Fruit fly (Drosophila melanogaster) ovary, adult (tissue): ENCODE data around the gene Fuca.
A peak's percentile ranks its signal among the peaks of the same experiment; 100 is the strongest.

Experiments used
- CG17801 ChIP-seq: fragments of 200-800 bp; optimal IDR thresholded peaks from 2 replicates; lab custom pipeline; 2019; ENCODE audit warnings: missing biosample characterization, mild to moderate bottlenecking, missing genetic modification characterization, moderate library complexity; ENCODE audit not compliant: partially characterized antibody

Fuca gene

DNA sequence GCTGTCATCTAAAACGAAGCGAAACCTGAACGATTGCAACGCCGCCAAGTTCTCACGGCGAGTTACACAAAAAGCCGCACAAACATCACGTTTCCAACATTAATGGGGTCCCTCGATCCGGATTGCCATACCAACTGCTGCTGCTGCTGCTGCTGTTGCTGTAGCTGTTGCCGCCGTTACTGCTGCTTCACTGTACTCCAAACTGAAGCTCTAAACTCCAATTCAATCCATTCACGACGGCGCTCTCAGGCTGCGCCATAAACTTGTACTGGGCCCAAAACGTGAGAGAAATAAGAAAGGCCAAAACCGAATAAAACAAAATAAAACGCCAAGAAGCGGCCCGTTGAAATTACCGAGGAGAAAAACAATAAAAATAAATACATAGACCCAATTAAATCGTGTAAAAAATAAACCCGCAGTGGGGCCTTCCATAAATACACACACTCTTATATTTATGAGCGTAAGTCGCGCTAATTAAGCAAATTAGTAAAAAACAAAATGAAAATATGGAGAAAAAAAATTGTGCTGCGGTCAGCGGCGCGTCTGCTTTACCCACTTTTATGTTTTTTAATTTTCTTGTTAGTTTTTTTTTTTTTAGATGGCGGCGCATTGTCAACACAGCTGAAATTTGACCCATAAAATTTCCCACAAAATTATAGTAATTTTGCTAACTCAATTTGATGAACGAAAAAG is 24.9 kb upstream of the Fuca start:
- peak; percentile 84 for TF ChIP-seq CG17801 (GFP tag; lab: Kevin White, UChicago)

DNA sequence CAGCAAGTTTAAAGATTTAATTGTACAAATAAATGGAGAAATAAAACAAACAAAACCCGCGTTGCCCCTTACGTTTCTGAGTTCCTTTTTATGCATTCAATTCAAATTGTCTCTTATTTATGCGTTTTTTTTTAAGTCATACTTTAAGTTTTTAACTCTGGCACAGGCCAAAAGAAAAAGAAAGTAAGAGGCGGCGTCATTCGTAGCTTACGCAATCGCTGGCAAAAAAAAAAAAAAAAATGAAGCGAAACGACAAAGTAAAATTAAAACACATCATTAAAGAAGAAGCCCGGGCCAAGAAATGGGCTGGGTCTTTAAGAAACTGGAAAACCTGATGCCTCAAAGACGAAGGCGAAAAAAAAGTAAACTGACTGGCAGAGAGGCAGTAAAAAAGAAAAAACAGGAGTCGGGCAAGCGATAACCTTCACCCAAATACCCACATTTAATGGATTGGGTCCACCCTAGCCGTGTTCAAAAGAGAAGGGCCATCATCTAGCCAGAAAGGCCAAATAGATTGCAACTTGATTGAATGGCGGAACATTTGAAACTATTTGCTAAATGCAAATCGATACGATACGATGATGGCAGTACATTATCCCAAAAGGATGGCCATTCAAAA is 21.3 kb upstream of the Fuca start:
- no peak for TF ChIP-seq CG17801 (GFP tag; lab: Kevin White, UChicago)

DNA sequence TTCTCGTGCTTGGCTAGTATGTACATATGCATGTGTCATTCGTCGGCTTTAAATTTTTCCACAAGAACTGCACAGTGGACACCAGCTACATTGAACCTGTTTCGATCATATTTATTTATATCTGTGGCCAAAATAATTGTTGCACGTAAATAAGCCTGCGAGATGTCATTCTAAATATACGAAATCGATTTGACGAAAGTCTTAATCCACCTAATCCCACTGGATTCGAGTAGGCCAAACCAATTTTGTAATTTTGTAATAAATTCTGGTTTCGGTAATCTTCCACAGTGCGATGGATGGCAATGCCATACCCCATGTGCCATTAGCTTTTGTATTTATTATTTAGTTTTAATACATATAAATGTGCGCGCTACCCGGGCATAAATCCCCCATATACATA is 20.4 kb upstream of the Fuca start:
- no peak for TF ChIP-seq CG17801 (GFP tag; lab: Kevin White, UChicago)

DNA sequence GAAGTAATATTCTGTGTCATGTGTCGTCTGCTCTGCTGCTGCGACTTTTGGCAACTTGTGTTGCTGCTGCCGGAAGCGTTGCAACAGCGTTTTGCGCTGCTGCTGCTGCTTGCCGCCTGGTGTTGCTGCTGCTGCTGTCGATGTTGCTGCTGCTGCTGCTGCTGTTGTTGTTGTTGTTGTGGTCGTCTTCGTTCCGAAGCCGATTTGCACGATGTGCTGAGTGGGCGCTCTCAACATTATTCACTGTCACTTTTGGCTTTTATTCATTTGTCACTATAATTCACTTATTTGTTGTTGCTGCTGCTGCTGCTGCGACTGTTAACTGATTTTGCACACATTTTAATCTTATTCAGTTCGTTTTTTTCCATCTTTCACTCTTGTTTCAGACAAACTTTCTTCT is 19.9 kb upstream of the Fuca start:
- no peak for TF ChIP-seq CG17801 (GFP tag; lab: Kevin White, UChicago)

DNA sequence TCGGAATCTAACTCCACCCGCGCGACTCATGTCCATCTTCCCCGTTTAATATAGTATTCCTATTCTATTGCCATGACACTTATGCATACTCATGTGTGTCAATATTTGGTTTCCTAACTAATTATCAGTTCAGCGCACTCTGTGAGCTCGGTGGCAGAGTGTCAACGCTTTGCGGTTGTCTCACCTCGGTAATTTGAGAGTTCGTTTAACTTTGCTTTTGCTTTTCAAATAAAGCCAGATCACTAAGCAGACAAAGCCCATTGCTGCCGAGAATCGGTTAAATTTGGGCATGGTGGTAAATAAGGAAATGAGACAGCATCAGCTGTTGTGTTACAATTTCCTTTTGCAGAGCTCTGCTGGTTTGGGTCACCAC is 17.8 kb upstream of the Fuca start:
- no peak for TF ChIP-seq CG17801 (GFP tag; lab: Kevin White, UChicago)

DNA sequence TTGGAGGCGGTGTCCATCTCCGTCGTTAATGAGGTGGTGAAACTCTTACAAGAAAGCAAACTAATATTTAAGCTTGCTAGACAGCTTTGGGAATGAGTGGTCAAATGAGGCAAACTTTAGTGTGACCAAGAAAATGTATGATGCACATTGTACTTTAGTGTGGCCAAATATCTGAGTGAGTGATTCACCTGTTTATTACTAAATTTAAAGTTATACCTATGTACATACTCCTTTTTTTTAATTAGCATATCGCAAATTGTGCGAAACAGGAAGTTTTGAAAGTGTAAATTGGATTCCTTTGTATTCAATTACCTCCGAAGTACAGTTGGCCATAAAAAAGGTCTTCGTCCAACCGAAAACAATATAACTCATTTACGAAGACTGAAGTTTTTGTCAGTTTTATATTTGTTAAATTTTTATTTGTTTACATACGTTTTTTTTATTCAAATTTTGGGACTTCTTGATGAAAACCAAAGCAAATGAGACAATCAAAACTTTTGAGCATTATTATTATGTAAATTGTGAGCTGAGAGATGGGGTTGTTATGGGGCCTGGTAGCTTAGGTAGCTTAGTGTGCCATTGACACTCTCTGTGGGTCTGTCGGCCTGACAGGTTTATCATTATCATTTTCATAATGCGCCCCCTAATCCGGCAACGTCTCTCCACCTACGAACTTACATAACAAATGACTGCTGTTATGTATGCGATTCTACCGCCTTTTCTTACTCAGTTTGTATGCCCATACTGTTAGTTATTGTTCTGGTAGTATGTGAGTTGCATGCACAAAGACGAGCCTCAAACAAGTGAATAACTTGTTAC is 17.2 kb upstream of the Fuca start:
- no peak for TF ChIP-seq CG17801 (GFP tag; lab: Kevin White, UChicago)

DNA sequence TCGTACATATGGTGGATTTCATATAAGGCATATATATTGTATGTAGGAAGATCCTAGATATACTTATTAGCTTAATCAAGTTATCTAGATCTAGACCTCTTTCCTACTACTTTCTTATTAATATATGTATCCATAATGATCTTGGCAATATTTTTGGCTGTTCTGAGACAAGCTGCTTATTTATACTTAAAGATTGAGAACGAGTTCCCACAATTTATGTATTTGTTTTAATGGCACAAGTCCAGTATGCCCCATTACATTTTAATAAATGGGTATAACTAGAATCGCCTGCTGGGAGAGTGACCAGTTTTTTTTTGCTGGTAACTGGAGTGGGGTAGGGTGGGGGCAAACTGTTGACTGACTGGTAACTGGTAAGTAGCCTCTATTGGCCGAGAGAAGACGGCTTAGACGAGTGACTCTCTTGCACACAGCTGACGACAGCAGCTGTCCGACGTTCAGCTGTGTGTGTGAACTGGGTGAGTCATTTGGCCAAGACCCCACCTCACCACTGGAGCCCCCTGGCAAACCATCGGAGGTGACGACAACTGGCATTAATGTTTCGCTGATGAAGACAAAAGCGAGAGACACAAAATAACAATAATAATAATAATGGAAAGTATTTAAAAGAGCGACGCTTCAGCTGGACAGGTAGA is 14.4 kb upstream of the Fuca start:
- TF ChIP-seq CG17801 (GFP tag; lab: Kevin White, UChicago) = no peak

DNA sequence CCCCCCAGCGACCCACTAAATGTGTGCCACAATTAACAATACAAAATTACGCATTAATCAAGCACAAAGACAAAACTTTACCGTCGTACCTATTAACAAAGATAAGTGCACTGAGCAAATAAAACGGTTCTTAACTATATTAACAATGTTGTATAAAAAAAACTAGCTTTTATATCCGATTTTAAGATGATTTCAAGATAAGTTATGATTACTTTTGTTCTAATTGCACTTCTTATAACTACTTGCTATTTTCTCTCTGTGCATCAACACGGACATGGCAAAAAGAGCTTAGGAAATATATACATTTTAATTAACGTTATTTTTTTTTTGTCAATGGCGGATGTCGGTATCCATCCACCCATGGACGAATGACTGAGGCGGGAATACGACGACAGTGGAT is 13.6 kb upstream of the Fuca start:
- no peak for TF ChIP-seq CG17801 (GFP tag; lab: Kevin White, UChicago)

DNA sequence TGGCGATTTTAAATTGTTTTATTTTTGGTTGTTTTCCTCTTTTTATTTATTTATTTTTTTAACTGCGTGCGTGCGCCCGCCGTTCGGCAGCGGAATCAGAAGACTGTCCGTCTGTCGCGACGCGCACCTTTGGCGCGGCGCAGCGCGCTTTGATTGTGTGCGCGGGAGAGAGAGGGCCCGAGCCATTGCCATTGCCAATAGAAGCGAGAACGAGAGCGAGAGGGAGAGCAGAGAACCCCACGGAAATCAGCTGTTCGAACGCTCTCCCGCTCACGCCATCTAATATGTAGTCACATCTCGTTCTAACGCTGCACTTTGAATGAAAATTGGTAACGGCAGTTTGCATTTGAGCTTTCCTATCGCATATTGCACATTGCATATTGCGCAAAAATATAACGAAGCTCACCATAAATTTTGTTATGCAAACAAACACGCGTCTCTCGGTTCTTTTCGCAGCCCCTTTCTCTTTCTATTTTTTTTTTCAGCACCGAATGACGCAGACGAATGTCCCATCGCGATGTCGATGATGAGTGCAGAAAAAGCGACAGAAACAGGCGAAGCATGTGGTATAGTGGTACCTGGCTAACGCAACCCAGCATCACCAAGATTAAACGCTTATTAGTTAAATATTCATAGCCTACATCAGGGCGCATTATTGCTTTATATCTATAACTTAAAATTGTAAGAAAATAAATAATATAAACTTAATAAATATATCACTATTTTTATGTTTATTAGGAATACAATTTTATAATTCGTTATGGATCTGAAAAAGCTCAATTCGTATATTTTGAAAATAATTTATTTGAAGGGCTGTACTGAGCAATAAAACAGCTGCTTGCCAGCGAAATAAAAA is 12.1 kb upstream of the Fuca start:
- peak; percentile 21 for TF ChIP-seq CG17801 (GFP tag; lab: Kevin White, UChicago)

DNA sequence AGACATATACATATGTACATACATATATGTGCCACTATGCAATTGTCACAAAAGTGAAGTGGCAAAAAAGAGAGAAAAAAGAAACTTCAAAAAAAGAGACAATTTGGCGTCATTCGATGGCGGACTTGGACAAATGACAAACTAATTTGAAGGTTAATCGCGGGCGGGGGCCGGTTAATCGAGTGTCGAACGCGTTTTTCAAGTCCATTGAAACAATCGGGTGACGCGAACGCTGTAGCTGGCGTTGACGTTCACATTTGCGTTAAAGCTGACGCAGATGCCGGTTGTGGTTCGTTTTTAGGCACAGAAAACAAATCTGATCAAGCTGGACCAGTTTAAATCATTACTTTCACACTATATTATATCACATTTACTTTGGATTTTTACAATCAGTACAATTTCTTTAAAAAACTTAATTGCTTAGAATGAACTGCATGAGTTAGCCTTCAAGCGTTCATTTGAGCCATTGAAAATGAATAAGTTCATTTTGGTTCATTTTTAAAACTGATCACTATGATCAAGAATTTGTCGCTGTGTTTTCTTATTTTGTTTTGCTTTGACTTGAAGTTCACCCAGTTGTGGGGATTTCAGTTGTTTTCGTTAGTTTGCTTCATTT is 11.3 kb upstream of the Fuca start:
- no peak for TF ChIP-seq CG17801 (GFP tag; lab: Kevin White, UChicago)

DNA sequence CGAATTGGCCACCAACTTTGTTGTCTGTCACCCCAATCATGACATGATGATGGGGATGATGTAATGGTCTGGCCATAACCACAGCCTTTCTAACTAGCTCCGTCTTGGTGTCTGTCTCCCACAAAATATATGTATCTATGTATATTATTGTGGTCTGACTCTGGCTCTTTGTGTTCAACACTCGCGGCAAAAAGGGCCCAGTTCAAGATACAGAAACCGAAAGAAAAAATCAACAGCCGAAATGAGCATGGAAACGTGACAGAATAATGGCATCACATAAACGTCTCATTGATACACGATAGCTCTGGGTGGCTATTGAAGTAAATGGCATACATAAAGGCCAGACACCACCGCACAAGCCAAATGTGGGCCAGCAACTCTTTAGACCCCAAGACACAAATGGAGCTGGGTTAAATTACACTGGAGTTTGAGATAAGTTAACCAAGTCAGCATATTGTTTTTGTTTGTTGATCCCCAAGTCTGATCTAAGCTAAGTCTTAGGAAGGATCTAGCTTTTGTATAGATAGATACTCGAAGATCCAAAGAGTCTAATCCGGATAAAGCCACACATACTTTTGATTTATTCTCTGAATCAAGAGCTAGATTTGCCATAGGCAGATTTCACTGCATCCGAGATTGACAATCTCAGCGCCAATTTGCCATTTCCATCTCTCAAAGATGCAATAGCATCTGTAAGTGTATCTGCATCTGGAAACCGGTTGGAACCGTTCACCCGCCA is 9.7 kb upstream of the Fuca start:
- no peak for TF ChIP-seq CG17801 (GFP tag; lab: Kevin White, UChicago)

DNA sequence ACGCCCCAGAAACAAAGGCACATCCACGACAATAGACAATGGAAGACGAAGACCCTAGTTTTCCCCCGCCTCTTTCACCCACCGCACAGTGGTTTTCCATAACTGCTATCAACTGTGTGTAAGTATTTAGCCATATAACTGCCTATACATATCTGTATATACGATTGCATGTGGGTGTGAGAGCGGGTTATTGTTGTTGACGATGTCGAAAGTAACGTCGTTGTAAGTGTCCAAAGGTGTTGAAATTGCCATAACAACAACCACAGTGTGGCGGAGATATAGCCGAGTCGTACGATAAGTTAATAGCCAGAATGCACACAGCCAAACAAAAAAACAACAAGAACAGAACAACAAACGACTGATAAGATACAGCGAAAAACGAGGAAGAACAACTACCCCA is 8.8 kb upstream of the Fuca start:
- TF ChIP-seq CG17801 (GFP tag; lab: Kevin White, UChicago) = no peak

DNA sequence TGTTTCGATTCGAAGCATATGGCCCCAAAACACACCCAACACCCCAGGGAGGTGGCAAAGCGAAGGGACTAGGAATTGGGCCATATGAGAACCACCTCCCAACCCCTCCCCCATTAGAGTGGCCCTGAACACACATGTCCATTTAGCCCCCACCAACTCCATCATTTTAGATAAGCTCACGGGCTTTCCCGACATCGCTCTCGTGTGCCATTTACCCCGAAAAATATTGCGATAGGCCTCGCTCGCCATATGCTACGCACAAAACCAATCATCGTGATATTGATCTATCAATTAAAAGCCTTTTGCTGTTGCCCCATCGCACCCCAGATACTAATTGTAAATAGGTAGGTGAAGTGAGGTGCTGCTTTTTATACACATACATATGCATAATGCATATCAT is 7.9 kb upstream of the Fuca start:
- TF ChIP-seq CG17801 (GFP tag; lab: Kevin White, UChicago) = no peak
